Worm (Caenorhabditis elegans): ENCODE data around the gene Y14H12A.2.
A peak's percentile ranks its signal among the peaks of the same experiment; 100 is the strongest.

The Y14H12A.2 gene

DNA sequence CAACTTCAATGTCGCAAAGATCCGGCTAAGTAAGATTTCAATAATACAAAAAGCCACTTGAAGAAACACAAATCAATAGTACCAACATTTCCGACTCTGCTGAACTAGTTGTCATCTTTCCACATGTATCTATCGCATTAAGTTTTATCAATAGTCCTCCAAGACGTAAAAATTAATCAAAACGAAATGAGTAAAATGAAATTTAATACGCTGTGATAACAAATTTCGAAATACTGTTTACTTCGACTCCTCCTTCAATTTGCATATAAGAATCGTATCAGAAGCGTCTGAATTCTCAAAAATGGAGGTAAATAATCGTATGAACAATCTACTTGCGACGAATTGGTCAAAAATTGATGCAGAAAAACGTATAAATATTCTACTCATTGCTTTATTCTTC is 1.2 kb upstream of the Y14H12A.2 start:
- TF ChIP-seq ceh-45 (GFP tag; IDR thresholded peaks at IDR 0.05) (no peak), C08G9.2 (tag; optimal IDR thresholded peaks at IDR 0.05) (no peak), unc-3 (GFP tag; conservative IDR thresholded peaks at IDR 0.05) (no peak), unc-3 (tag; optimal IDR thresholded peaks at IDR 0.05) (no peak), ceh-22 (tag; optimal IDR thresholded peaks at IDR 0.05) (no peak), sdc-2 (tag; optimal IDR thresholded peaks at IDR 0.05) (no peak), hlh-15 (tag; optimal IDR thresholded peaks at IDR 0.05) (no peak), pat-9 (tag; optimal IDR thresholded peaks at IDR 0.05) (no peak), T23F11.4 (GFP tag; optimal IDR thresholded peaks at IDR 0.05) (no peak)

DNA sequence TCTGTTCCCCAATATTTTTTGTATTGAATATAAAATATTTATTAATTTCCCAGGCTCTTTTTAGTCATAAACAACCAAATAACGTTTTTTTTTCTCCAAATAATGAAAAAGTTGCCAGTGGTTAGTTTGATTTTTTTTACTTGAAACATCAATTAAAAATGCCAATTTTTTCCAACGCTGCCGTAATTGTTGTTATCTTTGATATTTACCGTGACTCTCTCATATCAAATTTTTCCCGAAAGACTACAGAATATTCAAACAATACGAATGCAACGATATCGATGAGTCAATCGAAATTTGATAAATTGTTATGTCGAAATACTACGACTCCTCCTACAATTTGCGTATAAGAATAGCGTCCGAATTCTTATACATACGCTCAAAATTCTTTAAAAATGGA is 2.6 kb downstream of the Y14H12A.2 start, which contains the start of gene K10G6.5:
TSS of gene K10G6.5 (plus strand) at position 345 of the 400 bp plus-strand sequence.
- TF ChIP-seq hlh-30 (tag; optimal IDR thresholded peaks at IDR 0.05; ENCODE audit: insufficient read depth): no peak

DNA sequence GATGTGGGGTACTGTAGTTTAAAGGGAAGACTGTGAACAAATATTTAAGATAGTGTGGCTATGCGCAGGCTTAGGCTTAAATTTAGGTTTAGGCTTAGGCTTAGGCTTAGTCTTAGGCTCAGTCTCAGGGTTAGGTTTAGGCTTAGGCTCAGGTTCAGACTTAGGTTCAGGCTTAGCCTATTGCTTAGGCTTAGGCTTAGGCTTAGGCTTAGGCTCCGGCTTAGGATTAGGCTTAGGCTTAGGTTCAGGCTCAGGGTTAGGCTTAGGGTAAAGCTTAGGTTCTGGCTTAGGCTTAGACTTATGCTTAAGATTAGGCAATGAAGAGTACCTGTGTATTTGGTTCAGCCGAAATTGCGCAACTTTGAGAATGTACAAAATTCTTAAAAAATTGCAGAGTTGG is 5.2 kb downstream of the Y14H12A.2 start:
- TF ChIP-seq ceh-6 (GFP tag; optimal IDR thresholded peaks at IDR 0.05) (no peak), rnt-1 (tag; optimal IDR thresholded peaks at IDR 0.05) (no peak), ref-2 (tag; optimal IDR thresholded peaks at IDR 0.05) (no peak), dve-1 (tag; optimal IDR thresholded peaks at IDR 0.05) (peak; percentile 51), K09A11.1 (tag; optimal IDR thresholded peaks at IDR 0.05; ENCODE audit: insufficient read depth) (no peak), ceh-18 (tag; optimal IDR thresholded peaks at IDR 0.05) (no peak), che-1 (tag; optimal IDR thresholded peaks at IDR 0.05) (no peak), npax-4 (tag; optimal IDR thresholded peaks at IDR 0.05) (no peak)

ce11 chrII:3982313-3982712 is 7.2 kb downstream of the Y14H12A.2 start, which contains the start of gene lin-31:
TSS of gene lin-31 (plus strand) at chrII:3982549.
- no peak for TF ChIP-seq pha-2 (tag; optimal IDR thresholded peaks at IDR 0.05)
- TF ChIP-seq nfya-1 (tag; optimal IDR thresholded peaks at IDR 0.05): peak; percentile 58
- TF ChIP-seq madf-2 (tag; optimal IDR thresholded peaks at IDR 0.05): no peak

DNA sequence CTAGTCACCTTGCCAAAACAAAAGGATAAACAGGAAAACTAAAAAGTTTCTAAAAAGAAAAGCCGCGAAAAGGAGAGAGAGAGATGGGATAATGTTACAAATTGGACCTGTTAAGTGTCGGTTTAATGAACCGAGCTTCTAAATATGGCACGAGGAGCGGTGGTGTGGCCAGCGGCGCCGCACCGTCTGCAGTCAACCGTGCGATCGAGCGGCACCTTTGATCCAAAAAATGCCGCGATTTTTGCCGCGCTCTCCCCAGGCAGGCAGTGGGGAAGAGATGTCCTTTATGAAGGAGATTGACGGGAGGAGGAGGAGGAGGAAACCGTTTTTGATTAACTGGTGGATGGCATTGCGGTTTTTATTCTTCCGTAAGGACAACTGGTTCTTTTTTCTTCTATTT is 9.1 kb downstream of the Y14H12A.2 start:
- TF ChIP-seq pag-3 (tag; optimal IDR thresholded peaks at IDR 0.05; ENCODE audit: borderline replicate concordance) (no peak), ceh-31 (tag; optimal IDR thresholded peaks at IDR 0.05) (no peak), pqm-1 (tag; optimal IDR thresholded peaks at IDR 0.05) (no peak), pat-9 (tag; optimal IDR thresholded peaks at IDR 0.05) (no peak), zip-5 (tag; optimal IDR thresholded peaks at IDR 0.05) (no peak), fkh-10 (GFP tag; optimal IDR thresholded peaks at IDR 0.05) (no peak), Y22D7AL.16 (tag; optimal IDR thresholded peaks at IDR 0.05) (no peak)

ce11 chrII:3978198-3978597 is 11.3 kb downstream of the Y14H12A.2 start:
- TF ChIP-seq pros-1 (tag; optimal IDR thresholded peaks at IDR 0.05): no peak
- TF ChIP-seq unc-42 (tag; optimal IDR thresholded peaks at IDR 0.05): no peak
- TF ChIP-seq fax-1 (tag; optimal IDR thresholded peaks at IDR 0.05): no peak
- TF ChIP-seq fkh-6 (tag; optimal IDR thresholded peaks at IDR 0.05): no peak
- no peak for TF ChIP-seq ceh-14 (tag; optimal IDR thresholded peaks at IDR 0.05)
- no peak for TF ChIP-seq npax-4 (tag; optimal IDR thresholded peaks at IDR 0.05)
- TF ChIP-seq K02D7.2 (tag; optimal IDR thresholded peaks at IDR 0.05): no peak
- TF ChIP-seq ztf-16 (tag; optimal IDR thresholded peaks at IDR 0.05): no peak
- no peak for TF ChIP-seq dve-1 (tag; optimal IDR thresholded peaks at IDR 0.05)
